Worm (Caenorhabditis elegans) whole organism, mixed stage, embryonic: ENCODE measurements around the gene basl-1.

Experiments
- M03D4.4 ChIP-seq: sonication (generic microtip); optimal IDR thresholded peaks from 2 replicates; lab custom pipeline; 2017; ENCODE audit warnings: mild to moderate bottlenecking, missing genetic modification characterization, missing compliant biosample characterization
- bed-3 ChIP-seq: fragments of 200-800 bp; sonication (Bioruptor generic); optimal IDR thresholded peaks from 3 replicates; lab custom pipeline; 2018; ENCODE audit warnings: mild to moderate bottlenecking, missing genetic modification characterization, moderate library complexity, missing compliant biosample characterization
- blmp-1 ChIP-seq: fragments of 150-350 bp; optimal IDR thresholded peaks from 2 replicates; lab custom pipeline; 2014; ENCODE audit warnings: missing biosample characterization, missing genetic modification characterization
- ceh-43 ChIP-seq: fragments of 200-800 bp; sonication (Bioruptor generic); optimal IDR thresholded peaks from 2 replicates; lab custom pipeline; 2018; ENCODE audit warnings: mild to moderate bottlenecking, missing genetic modification characterization, moderate library complexity, missing compliant biosample characterization
- ceh-83 ChIP-seq: fragments of 200-800 bp; sonication (Bioruptor generic); optimal IDR thresholded peaks from 2 replicates; lab custom pipeline; 2018; ENCODE audit warnings: mild to moderate bottlenecking, missing genetic modification characterization, missing compliant biosample characterization
- ces-1 ChIP-seq: fragments of 150-350 bp; optimal IDR thresholded peaks from 2 replicates; lab custom pipeline; 2014; ENCODE audit warnings: missing biosample characterization, missing genetic modification reagents, missing genetic modification characterization
- drap-1 ChIP-seq: fragments of 200-800 bp; sonication (Bioruptor generic); optimal IDR thresholded peaks from 3 replicates; lab custom pipeline; 2018; ENCODE audit warnings: mild to moderate bottlenecking, missing genetic modification characterization, missing compliant biosample characterization
- elt-1 ChIP-seq: sonication (generic microtip); optimal IDR thresholded peaks from 2 replicates; lab custom pipeline; 2017; ENCODE audit warnings: missing genetic modification characterization, mild to moderate bottlenecking, missing compliant biosample characterization, antibody characterized with exemption, moderate library complexity, borderline replicate concordance; ENCODE audit not compliant: insufficient read depth
- elt-3 ChIP-seq: fragments of 150-350 bp; optimal IDR thresholded peaks from 2 replicates; lab custom pipeline; 2014; ENCODE audit warnings: missing biosample characterization, missing genetic modification characterization
- ham-2 ChIP-seq: fragments of 200-800 bp; sonication (Bioruptor generic); optimal IDR thresholded peaks from 2 replicates; lab custom pipeline; 2018; ENCODE audit warnings: mild to moderate bottlenecking, missing genetic modification characterization, missing compliant biosample characterization
- hlh-1 ChIP-seq: fragments of 150-350 bp; optimal IDR thresholded peaks from 2 replicates; lab custom pipeline; 2014; ENCODE audit warnings: missing biosample characterization, missing genetic modification reagents, missing genetic modification characterization
- lin-13 ChIP-seq: fragments of 150-350 bp; optimal IDR thresholded peaks from 2 replicates; lab custom pipeline; 2014; ENCODE audit warnings: missing biosample characterization, missing genetic modification characterization
- lin-32 ChIP-seq: fragments of 200-800 bp; sonication (Bioruptor generic); optimal IDR thresholded peaks from 2 replicates; lab custom pipeline; 2018; ENCODE audit warnings: mild to moderate bottlenecking, missing genetic modification characterization, missing compliant biosample characterization
- lsy-2 ChIP-seq: fragments of 150-350 bp; optimal IDR thresholded peaks from 2 replicates; lab custom pipeline; 2014; ENCODE audit warnings: missing biosample characterization, missing genetic modification characterization
- mab-5 ChIP-seq: fragments of 150-350 bp; optimal IDR thresholded peaks from 2 replicates; lab custom pipeline; 2014; ENCODE audit warnings: missing biosample characterization, missing genetic modification characterization
- mep-1 ChIP-seq: fragments of 150-350 bp; optimal IDR thresholded peaks from 2 replicates; lab custom pipeline; 2017; ENCODE audit warnings: missing biosample characterization, missing genetic modification reagents, missing genetic modification characterization, inconsistent platforms
- nhr-12 ChIP-seq: fragments of 150-350 bp; optimal IDR thresholded peaks from 2 replicates; lab custom pipeline; 2014; ENCODE audit warnings: missing biosample characterization, missing genetic modification characterization
- nhr-2 ChIP-seq: fragments of 150-350 bp; optimal IDR thresholded peaks from 2 replicates; lab custom pipeline; 2014; ENCODE audit warnings: missing biosample characterization, missing genetic modification characterization
- nhr-237 ChIP-seq: fragments of 150-350 bp; optimal IDR thresholded peaks from 2 replicates; lab custom pipeline; 2014; ENCODE audit warnings: missing biosample characterization, missing genetic modification characterization
- nhr-28 ChIP-seq: fragments of 150-350 bp; optimal IDR thresholded peaks from 2 replicates; lab custom pipeline; 2014; ENCODE audit warnings: missing biosample characterization, missing genetic modification characterization
- nhr-76 ChIP-seq: sonication (generic microtip); optimal IDR thresholded peaks from 2 replicates; lab custom pipeline; 2017; ENCODE audit warnings: missing biosample characterization, missing genetic modification characterization
- pha-4 ChIP-seq: fragments of 150-350 bp; optimal IDR thresholded peaks from 2 replicates; lab custom pipeline; 2018; ENCODE audit warnings: missing biosample characterization, missing genetic modification reagents, missing genetic modification characterization
- snpc-4 ChIP-seq: fragments of 150-350 bp; optimal IDR thresholded peaks from 2 replicates; lab custom pipeline; 2014; ENCODE audit warnings: missing biosample characterization, missing genetic modification characterization
- tbx-8 ChIP-seq: fragments of 200-800 bp; sonication (Bioruptor generic); optimal IDR thresholded peaks from 2 replicates; lab custom pipeline; 2018; ENCODE audit warnings: mild to moderate bottlenecking, missing genetic modification characterization, moderate library complexity, missing compliant biosample characterization
- unc-120 ChIP-seq: sonication (generic microtip); optimal IDR thresholded peaks from 2 replicates; lab custom pipeline; 2017; ENCODE audit warnings: missing genetic modification characterization, missing compliant biosample characterization; ENCODE audit not compliant: poor library complexity, severe bottlenecking
- unc-39 ChIP-seq: fragments of 150-350 bp; optimal IDR thresholded peaks from 2 replicates; lab custom pipeline; 2014; ENCODE audit warnings: missing biosample characterization, missing genetic modification characterization
- unc-62 ChIP-seq: fragments of 150-350 bp; optimal IDR thresholded peaks from 2 replicates; lab custom pipeline; 2014; ENCODE audit warnings: missing biosample characterization, missing genetic modification reagents, missing genetic modification characterization
- ztf-11 ChIP-seq: fragments of 150-350 bp; optimal IDR thresholded peaks from 2 replicates; lab custom pipeline; 2014; ENCODE audit warnings: missing biosample characterization, missing genetic modification characterization

Gene basl-1

DNA sequence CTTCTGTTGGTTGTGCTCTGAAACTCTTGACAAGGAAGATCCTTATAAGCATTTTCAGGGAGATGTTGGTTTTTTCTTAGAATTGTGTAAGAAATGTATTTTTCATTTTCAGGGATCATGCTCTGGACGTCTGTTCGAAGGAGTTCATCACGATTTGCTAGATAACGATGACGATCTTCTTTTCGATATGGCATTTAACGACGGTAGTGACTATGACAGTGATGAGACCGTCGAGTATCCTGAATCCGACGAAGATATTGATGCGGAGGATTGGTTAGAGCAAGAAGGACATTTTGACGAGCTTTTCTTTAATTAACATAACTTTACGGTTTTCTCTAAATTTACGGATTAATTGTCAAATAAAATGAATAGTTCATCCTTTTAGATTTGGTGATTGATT is 26.0 kb upstream of the basl-1 start:
- TF ChIP-seq nhr-76 (tag; lab: Kevin White, UChicago), result no peak
- no peak for TF ChIP-seq bed-3 (GFP tag; lab: Kevin White, UChicago)
- TF ChIP-seq ceh-83 (GFP tag; lab: Kevin White, UChicago), result no peak
- no peak for TF ChIP-seq elt-1 (tag; lab: Kevin White, UChicago)
- TF ChIP-seq ceh-43 (GFP tag; lab: Kevin White, UChicago), result no peak
- TF ChIP-seq mep-1, result no peak
- no peak for TF ChIP-seq nhr-28 (tag; lab: Kevin White, UChicago)
- TF ChIP-seq M03D4.4, result no peak
- TF ChIP-seq ztf-11, result no peak
- no peak for TF ChIP-seq nhr-237 (tag; lab: Kevin White, UChicago)
- TF ChIP-seq mab-5 (tag; lab: Kevin White, UChicago), result no peak
- no peak for TF ChIP-seq unc-120
- no peak for TF ChIP-seq elt-3
- TF ChIP-seq snpc-4 (tag; lab: Kevin White, UChicago), result no peak
- TF ChIP-seq unc-62, result no peak

- TF ChIP-seq mep-1 (peak; percentile 71), ceh-83 (GFP tag; lab: Kevin White, UChicago) (no peak), blmp-1 (tag; lab: Kevin White, UChicago) (no peak), lsy-2 (tag; lab: Kevin White, UChicago) (peak; percentile 76), pha-4 (peak; percentile 41), ztf-11 (no peak), bed-3 (GFP tag; lab: Kevin White, UChicago) (no peak), mab-5 (tag; lab: Kevin White, UChicago) (no peak), lin-32 (GFP tag; lab: Kevin White, UChicago) (no peak), elt-1 (tag; lab: Kevin White, UChicago) (no peak), drap-1 (GFP tag; lab: Kevin White, UChicago) (no peak), unc-120 (peak; percentile 20), unc-62 (no peak), nhr-28 (tag; lab: Kevin White, UChicago) (no peak), lin-13 (peak; percentile 55)
- TF ChIP-seq, all 35 proteins: peak for 5
Observed at ce11 chrIII:5591668-5592149, 23.0 kb upstream of the basl-1 start, which contains the start of the genes ddx-15 and ucr-1. Gene ddx-15, minus strand, starts transcription at chrIII:5591718. Gene ucr-1, plus strand, starts transcription at chrIII:5592135.

ce11 chrIII:5594350-5594749 is 20.4 kb upstream of the basl-1 start:
- TF ChIP-seq tbx-8 (GFP tag; lab: Kevin White, UChicago) (no peak), unc-39 (tag; lab: Kevin White, UChicago) (no peak), ham-2 (peak; percentile 48), nhr-2 (tag; lab: Kevin White, UChicago) (peak; percentile 38), blmp-1 (tag; lab: Kevin White, UChicago) (no peak), nhr-237 (tag; lab: Kevin White, UChicago) (no peak), ztf-11 (no peak), nhr-12 (tag; lab: Kevin White, UChicago) (no peak), mab-5 (tag; lab: Kevin White, UChicago) (no peak)

- no peak for TF ChIP-seq nhr-237 (tag; lab: Kevin White, UChicago)
- no peak for TF ChIP-seq blmp-1 (tag; lab: Kevin White, UChicago)
- no peak for TF ChIP-seq unc-39 (tag; lab: Kevin White, UChicago)
- no peak for TF ChIP-seq snpc-4 (tag; lab: Kevin White, UChicago)
- TF ChIP-seq ham-2, result no peak
- no peak for TF ChIP-seq ceh-43 (GFP tag; lab: Kevin White, UChicago)
- no peak for TF ChIP-seq unc-120
- TF ChIP-seq nhr-12 (tag; lab: Kevin White, UChicago), result no peak
- TF ChIP-seq lsy-2 (tag; lab: Kevin White, UChicago), result no peak
- no peak for TF ChIP-seq bed-3 (GFP tag; lab: Kevin White, UChicago)
- no peak for TF ChIP-seq mep-1
- no peak for TF ChIP-seq nhr-2 (tag; lab: Kevin White, UChicago)
- no peak for TF ChIP-seq pha-4
- TF ChIP-seq ztf-11, result no peak
- TF ChIP-seq hlh-1 (tag; lab: Kevin White, UChicago), result no peak
- TF ChIP-seq, all 35 proteins: peak for 0
Observed at ce11 chrIII:5595445-5595844, 19.3 kb upstream of the basl-1 start, which contains the start of gene ced-6. Gene ced-6, plus strand, starts transcription at chrIII:5595771.

- TF ChIP-seq unc-39 (tag; lab: Kevin White, UChicago) (no peak), ces-1 (GFP tag; lab: Kevin White, UChicago) (no peak)
Observed at ce11 chrIII:5599958-5600357, 14.8 kb upstream of the basl-1 start, which contains the start of gene wdr-37. Gene wdr-37, minus strand, starts transcription at chrIII:5600058.
